Worm (Caenorhabditis elegans): ENCODE measurements around the gene famh-161.

ce11 chrV:20504997-20505396 is 29.0 kb downstream of the famh-161 start, which contains the start of gene Y38H6C.4:
- TF ChIP-seq mxl-1 (tag; optimal IDR thresholded peaks at IDR 0.05), result no peak
- no peak for TF ChIP-seq nfya-1 (tag; optimal IDR thresholded peaks at IDR 0.05; ENCODE audit: borderline replicate concordance, insufficient read depth)
- TF ChIP-seq zim-3 (tag; optimal IDR thresholded peaks at IDR 0.05), result no peak
- no peak for TF ChIP-seq lsl-1 (GFP tag; optimal IDR thresholded peaks at IDR 0.05)
- TF ChIP-seq pbrm-1 (GFP tag; IDR thresholded peaks at IDR 0.05), result no peak
- TF ChIP-seq Y95B8A.8 (GFP tag; IDR thresholded peaks at IDR 0.05), result no peak
